Worm (Caenorhabditis elegans): Measurements from ENCODE around the gene tmc-2.

DNA sequence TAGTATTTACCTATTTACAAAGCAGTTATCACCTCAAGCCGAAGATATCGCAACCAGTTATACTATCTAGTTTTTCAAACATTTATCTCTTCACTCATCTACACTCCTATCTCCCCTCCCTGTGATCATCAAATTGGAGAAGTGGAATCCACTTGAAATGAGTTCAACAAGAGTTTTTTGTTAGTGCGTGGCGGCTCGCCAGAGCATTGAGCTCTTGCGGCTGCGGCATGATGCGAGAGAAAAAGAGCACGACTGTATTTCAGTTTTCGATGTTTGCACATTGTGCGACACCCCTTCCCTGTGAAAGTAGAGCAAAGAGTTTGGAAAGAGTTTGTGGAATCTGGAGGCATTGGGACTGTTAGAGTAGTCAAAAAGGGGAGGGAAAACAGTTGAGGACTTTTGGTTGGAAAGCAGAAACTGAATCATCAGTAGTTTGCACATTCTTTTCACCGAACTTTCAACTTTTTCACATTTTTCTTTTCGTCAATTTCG, 27.2 kb downstream of the tmc-2 start, which contains the start of gene T20B5.2:
- no peak for TF ChIP-seq lin-13 (tag; optimal IDR thresholded peaks at IDR 0.05)
- TF ChIP-seq unc-39 (tag; optimal IDR thresholded peaks at IDR 0.05) = no peak
